Worm (Caenorhabditis elegans): ENCODE data around the gene cyp-25A1.

Gene cyp-25A1

DNA sequence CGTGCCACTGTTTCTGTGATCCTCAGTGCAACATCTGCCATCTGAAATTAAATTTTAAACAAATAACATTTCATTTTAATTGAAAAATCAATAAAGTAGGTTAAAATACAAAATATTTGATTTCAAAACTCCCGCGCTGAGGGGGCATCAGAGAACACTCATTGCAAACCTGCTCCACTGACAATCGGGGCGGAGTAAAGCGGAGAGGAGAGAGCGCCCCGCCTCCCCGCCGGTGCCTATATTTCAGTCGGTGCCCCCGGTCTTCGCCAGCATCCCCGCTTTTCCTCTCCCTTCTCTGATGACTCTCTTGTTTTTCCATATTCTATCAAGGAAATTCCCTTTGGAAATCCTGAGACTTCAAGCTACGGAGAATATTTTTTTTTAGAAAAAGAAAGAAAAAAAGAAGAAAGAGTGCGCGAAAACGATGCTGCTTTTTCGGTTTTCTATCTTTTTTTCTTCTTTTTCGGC is 30.6 kb downstream of the cyp-25A1 start, which contains the start of gene brc-1:
Gene brc-1 (minus strand): TSS at position 51 of the 468 bp plus-strand sequence.
- TF ChIP-seq lag-1 (GFP tag; IDR thresholded peaks at IDR 0.05), result no peak
- TF ChIP-seq repo-1 (tag; optimal IDR thresholded peaks at IDR 0.05), result peak; percentile 40
- peak; percentile 79; the same call in 1 of the 2 replicates for TF ChIP-seq K11D2.4 (GFP tag; IDR thresholded peaks at IDR 0.05)
- TF ChIP-seq F37B4.10 (GFP tag; IDR thresholded peaks at IDR 0.05), result no peak
- peak; percentile 90 for TF ChIP-seq K12H6.12 (tag; optimal IDR thresholded peaks at IDR 0.05)
- peak; percentile 68; the same call in 1 of the 2 replicates for TF ChIP-seq B0336.3 (GFP tag; IDR thresholded peaks at IDR 0.05)
- TF ChIP-seq ceh-27 (GFP tag; optimal IDR thresholded peaks at IDR 0.05), result peak; percentile 71
- no peak for TF ChIP-seq ceh-40 (GFP tag; IDR thresholded peaks at IDR 0.05)
- no peak for TF ChIP-seq Y53F4B.3 (GFP tag; IDR thresholded peaks at IDR 0.05)
- TF ChIP-seq F23B12.7 (tag; optimal IDR thresholded peaks at IDR 0.05; ENCODE audit: insufficient read depth), result peak; percentile 77
- TF ChIP-seq nhr-179 (tag; optimal IDR thresholded peaks at IDR 0.05), result no peak
- TF ChIP-seq cebp-2 (GFP tag; IDR thresholded peaks at IDR 0.05), result no peak
- no peak for TF ChIP-seq nhr-120 (GFP tag; IDR thresholded peaks at IDR 0.05)
- no peak for TF ChIP-seq F22D6.2 (tag; optimal IDR thresholded peaks at IDR 0.05)
- no peak for TF ChIP-seq B0035.1 (tag; optimal IDR thresholded peaks at IDR 0.05)
- no peak for TF ChIP-seq him-1 (tag; optimal IDR thresholded peaks at IDR 0.05)
- no peak for TF ChIP-seq madf-8 (GFP tag; conservative IDR thresholded peaks at IDR 0.05)
- no peak for TF ChIP-seq aptf-3 (GFP tag; IDR thresholded peaks at IDR 0.05)
- peak; percentile 79 for TF ChIP-seq C06A6.2 (GFP tag; conservative IDR thresholded peaks at IDR 0.05)
- no peak for TF ChIP-seq ceh-58 (GFP tag; IDR thresholded peaks at IDR 0.05)
- peak; percentile 1 for TF ChIP-seq lsl-1 (GFP tag; optimal IDR thresholded peaks at IDR 0.05)
- TF ChIP-seq lir-1 (GFP tag; conservative IDR thresholded peaks at IDR 0.05), result peak; percentile 53; the same call in 1 of the 2 replicates
- no peak for TF ChIP-seq attf-3 (GFP tag; conservative IDR thresholded peaks at IDR 0.05)
- TF ChIP-seq ceh-91 (GFP tag; IDR thresholded peaks at IDR 0.05), result no peak
- TF ChIP-seq nhr-27 (tag; optimal IDR thresholded peaks at IDR 0.05), result no peak
- TF ChIP-seq Y56A3A.18 (GFP tag; IDR thresholded peaks at IDR 0.05), result no peak
- TF ChIP-seq B0261.1 (tag; optimal IDR thresholded peaks at IDR 0.05), result no peak
- no peak for TF ChIP-seq dpff-1 (tag; optimal IDR thresholded peaks at IDR 0.05)
- TF ChIP-seq efl-1 (GFP tag; optimal IDR thresholded peaks at IDR 0.05), result peak; percentile 67
- no peak for TF ChIP-seq hmg-20 (GFP tag; IDR thresholded peaks at IDR 0.05)
- peak; percentile 60 for TF ChIP-seq chd-7 (tag; optimal IDR thresholded peaks at IDR 0.05)
- no peak for TF ChIP-seq bed-2 (GFP tag; IDR thresholded peaks at IDR 0.05)
- TF ChIP-seq B0019.2 (GFP tag; conservative IDR thresholded peaks at IDR 0.05), result no peak
- TF ChIP-seq ceh-100 (GFP tag; IDR thresholded peaks at IDR 0.05), result no peak
- no peak for TF ChIP-seq F39B2.1 (GFP tag; IDR thresholded peaks at IDR 0.05)
- TF ChIP-seq nfyb-1 (GFP tag; IDR thresholded peaks at IDR 0.05), result peak; percentile 68
- no peak for TF ChIP-seq let-526 (GFP tag; IDR thresholded peaks at IDR 0.05)
- peak; percentile 84 for TF ChIP-seq dox-1 (GFP tag; IDR thresholded peaks at IDR 0.05)
- TF ChIP-seq zim-3 (tag; optimal IDR thresholded peaks at IDR 0.05), result no peak
- no peak for TF ChIP-seq snpc-1.3 (tag; optimal IDR thresholded peaks at IDR 0.05; ENCODE audit: insufficient read depth)
- TF ChIP-seq hmg-1.2 (GFP tag; IDR thresholded peaks at IDR 0.05), result peak; percentile 57
- no peak for TF ChIP-seq mes-4 (tag; optimal IDR thresholded peaks at IDR 0.05)
- TF ChIP-seq rcor-1 (GFP tag; IDR thresholded peaks at IDR 0.05), result peak; percentile 12; the same call in 1 of the 2 replicates
- no peak for TF ChIP-seq unc-130 (GFP tag; optimal IDR thresholded peaks at IDR 0.05)
- 0 out of 2 replicates have a peak, but pooled peaks have one; percentile 46 for TF ChIP-seq lin-26 (GFP tag; IDR thresholded peaks at IDR 0.05)
- no peak for TF ChIP-seq ztf-25 (GFP tag; IDR thresholded peaks at IDR 0.05)
- no peak for TF ChIP-seq ztf-3 (GFP tag; optimal IDR thresholded peaks at IDR 0.05)
- TF ChIP-seq Y79H2A.3 (GFP tag; conservative IDR thresholded peaks at IDR 0.05), result no peak
- TF ChIP-seq madf-10 (tag; optimal IDR thresholded peaks at IDR 0.05), result peak; percentile 55
- no peak for TF ChIP-seq hlh-12 (tag; optimal IDR thresholded peaks at IDR 0.05)
